Worm (Caenorhabditis elegans) whole organism, midembryonic: ENCODE data around the gene seb-3.

Source experiments
- cog-1 ChIP-seq: sonication (generic microtip); optimal IDR thresholded peaks from 2 replicates; lab custom pipeline; 2016; ENCODE audit warnings: missing genetic modification characterization, missing compliant biosample characterization
- klf-2 ChIP-seq: fragments of 200-800 bp; sonication (Bioruptor generic); conservative IDR thresholded peaks from 2 replicates; pipeline ENCODE4 v1.3.6; 2022; ENCODE audit warnings: missing genetic modification reagents, missing genetic modification characterization, missing compliant biosample characterization
- ztf-23 ChIP-seq: fragments of 200-800 bp; sonication (Bioruptor generic); IDR thresholded peaks from 2 replicates; pipeline ENCODE4 v1.3.6; 2022; ENCODE audit warnings: missing genetic modification reagents, missing genetic modification characterization, missing compliant biosample characterization

DNA sequence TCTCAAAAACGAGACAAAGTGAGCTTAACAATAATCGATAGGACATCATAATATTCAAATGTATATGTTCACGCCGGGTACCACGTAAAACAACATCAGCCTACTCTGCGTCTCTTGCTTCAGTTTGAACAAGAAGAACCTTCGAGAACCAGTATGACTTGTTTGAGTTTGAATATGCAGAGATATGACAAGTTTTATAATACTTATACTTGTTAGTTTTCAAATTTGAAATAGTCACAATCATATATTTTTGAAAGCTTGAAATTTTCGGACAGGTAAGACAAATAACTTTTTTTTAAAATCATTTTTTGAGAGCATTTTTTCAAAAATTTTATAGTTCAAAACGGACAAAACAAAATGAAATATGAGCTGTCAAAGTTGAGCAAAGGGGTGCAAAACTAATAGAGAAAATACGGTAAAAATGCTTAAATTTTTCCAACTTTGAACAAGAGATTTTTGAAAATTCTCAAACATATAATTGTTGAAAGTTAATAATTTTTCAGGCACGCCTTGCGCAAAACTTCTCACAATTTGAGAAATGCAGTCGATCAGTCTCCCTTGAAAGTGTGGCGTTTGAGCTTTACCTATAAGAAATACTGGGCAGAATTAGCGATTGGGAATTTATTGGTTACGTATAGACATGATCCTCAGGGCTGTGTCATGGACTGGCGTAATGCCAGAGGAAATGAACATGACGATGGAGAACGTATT is 27.3 kb downstream of the seb-3 start, which contains the start of gene H03G16.1:
- TF ChIP-seq cog-1 (tag; lab: Kevin White, UChicago) = no peak
- no peak for TF ChIP-seq klf-2 (GFP tag; lab: Robert Waterston, UW)
- no peak for TF ChIP-seq ztf-23
